Fruit fly (Drosophila melanogaster) Kc167 (cell line): ENCODE data around the gene RpL3.

ENCODE experiments used
- Myc ChIP-seq: fragments of >200 bp; optimal IDR thresholded peaks from 2 replicates; lab custom pipeline; 2017; ENCODE audit warnings: missing external identifiers
- Sin3A ChIP-seq: fragments of >200 bp; optimal IDR thresholded peaks from 2 replicates; lab custom pipeline; 2018; ENCODE audit warnings: missing external identifiers
- h ChIP-seq: fragments of >200 bp; optimal IDR thresholded peaks from 3 replicates; lab custom pipeline; 2018; ENCODE audit warnings: missing external identifiers
- insv ChIP-seq: fragments of >200 bp; optimal IDR thresholded peaks from 3 replicates; lab custom pipeline; 2018; ENCODE audit warnings: missing external identifiers
- psq ChIP-seq: fragments of >200 bp; optimal IDR thresholded peaks from 2 replicates; lab custom pipeline; 2017; ENCODE audit warnings: missing external identifiers
- ttk ChIP-seq: sonication (Bioruptor generic); optimal IDR thresholded peaks from 2 replicates; lab custom pipeline; 2017; ENCODE audit warnings: missing external identifiers

The RpL3 gene

DNA sequence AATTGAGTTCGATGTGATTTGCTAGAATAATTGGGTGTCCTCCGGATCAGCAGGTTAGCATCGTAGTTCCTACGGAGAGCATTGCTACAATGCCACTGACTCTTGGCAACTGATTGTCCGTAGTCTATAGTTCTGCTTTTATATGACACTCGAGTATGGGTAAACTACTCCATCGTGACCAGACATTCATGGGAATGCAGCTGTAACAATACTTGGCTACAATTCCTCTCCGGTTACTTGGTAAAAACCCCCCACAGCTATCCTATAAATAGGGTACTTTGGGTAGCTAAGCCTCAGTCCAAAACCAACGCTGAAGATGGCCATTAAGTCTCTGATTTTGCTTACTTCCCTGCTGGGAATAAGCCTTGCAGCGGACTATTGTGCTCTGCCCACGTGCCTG is 3.5 kb downstream of the RpL3 start, which contains the start of gene scpr-C:
Gene scpr-C (plus strand): TSS at position 301 of the 400 bp plus-strand sequence.
- TF ChIP-seq h (lab: Kevin White, UChicago) (no peak), ttk (lab: Kevin White, UChicago) (no peak), Sin3A (lab: Kevin White, UChicago) (no peak), psq (lab: Kevin White, UChicago) (no peak), Myc (lab: Kevin White, UChicago) (no peak), insv (no peak)

DNA sequence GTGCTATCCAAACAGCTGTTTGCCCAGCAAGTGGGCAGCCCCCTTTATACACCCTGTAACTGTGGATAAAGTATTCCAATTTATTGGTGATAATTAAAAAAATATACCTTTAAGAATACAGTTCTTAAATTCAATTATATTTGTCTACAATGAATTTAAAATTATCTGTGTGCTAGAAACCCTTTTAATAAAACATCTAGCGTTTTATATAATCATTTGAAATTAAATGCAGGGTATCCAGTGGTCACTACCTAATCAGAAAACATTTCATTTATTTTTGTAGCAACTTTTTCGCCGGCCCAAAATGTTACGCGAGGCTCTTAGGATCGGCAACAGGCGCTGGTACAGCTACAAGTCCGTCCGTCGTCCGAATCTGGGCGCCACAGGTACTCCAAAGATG is 4.8 kb downstream of the RpL3 start, which contains the start of gene CG17726:
Gene CG17726 (plus strand): TSS at position 267 of the 400 bp plus-strand sequence.
- TF ChIP-seq insv (no peak), psq (lab: Kevin White, UChicago) (no peak), h (lab: Kevin White, UChicago) (no peak), Sin3A (lab: Kevin White, UChicago) (no peak), ttk (lab: Kevin White, UChicago) (no peak), Myc (lab: Kevin White, UChicago) (no peak)

- TF ChIP-seq Sin3A (lab: Kevin White, UChicago) (no peak), h (lab: Kevin White, UChicago) (no peak), insv (no peak), ttk (lab: Kevin White, UChicago) (no peak), Myc (lab: Kevin White, UChicago) (no peak), psq (lab: Kevin White, UChicago) (no peak)
These were observed 8.7 kb downstream of the RpL3 start, which contains the start of gene GCC88 for dm6 chr3R:11230392-11230791. Gene GCC88 (minus strand): TSS chr3R:11230600.

dm6 chr3R:11231037-11231436 is 9.3 kb downstream of the RpL3 start:
- TF ChIP-seq ttk (lab: Kevin White, UChicago) (peak; percentile 67), Myc (lab: Kevin White, UChicago) (no peak)

DNA sequence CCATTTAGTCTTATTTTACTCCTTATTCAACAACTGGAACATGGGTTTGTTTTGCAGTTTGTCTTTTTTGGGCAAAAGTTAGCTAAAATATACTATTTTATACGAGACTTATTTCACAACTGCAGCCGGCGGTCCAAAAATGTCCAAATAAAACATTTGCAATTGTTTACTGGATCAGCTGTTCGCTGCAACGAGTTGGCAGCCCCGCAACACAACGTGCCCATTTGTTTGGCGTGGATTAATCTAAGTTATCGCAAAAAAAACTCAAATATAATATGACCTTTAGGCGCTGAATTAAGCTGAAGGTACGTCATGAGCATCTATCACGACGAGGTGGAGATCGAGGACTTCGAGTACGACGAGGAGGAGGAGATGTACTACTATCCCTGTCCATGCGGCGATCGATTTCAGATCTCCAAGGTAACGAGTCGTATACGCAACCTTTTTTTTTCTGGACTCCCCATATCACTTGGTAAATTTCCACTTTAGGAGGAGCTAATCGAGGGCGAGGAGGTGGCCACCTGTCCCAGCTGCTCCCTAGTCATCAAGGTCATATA is 10.1 kb downstream of the RpL3 start, which contains the start of the genes CG17187 and Dph3:
Gene CG17187 (minus strand): TSS at position 175 of the 557 bp plus-strand sequence.
Gene Dph3 (plus strand): TSS at position 208 of the 557 bp plus-strand sequence.
- TF ChIP-seq h (lab: Kevin White, UChicago) (no peak), ttk (lab: Kevin White, UChicago) (no peak), Sin3A (lab: Kevin White, UChicago) (no peak), insv (no peak), Myc (lab: Kevin White, UChicago) (no peak), psq (lab: Kevin White, UChicago) (no peak)

dm6 chr3R:11234918-11235371 is 13.3 kb downstream of the RpL3 start, which contains the start of the genes Arfip and CG17721:
Gene Arfip (minus strand): TSS chr3R:11235013.
Gene CG17721 (plus strand): TSS chr3R:11235140.
- TF ChIP-seq h (lab: Kevin White, UChicago), result no peak
- no peak for TF ChIP-seq Myc (lab: Kevin White, UChicago)
- no peak for TF ChIP-seq Sin3A (lab: Kevin White, UChicago)
- TF ChIP-seq psq (lab: Kevin White, UChicago), result no peak
- no peak for TF ChIP-seq ttk (lab: Kevin White, UChicago)
- TF ChIP-seq insv, result no peak

DNA sequence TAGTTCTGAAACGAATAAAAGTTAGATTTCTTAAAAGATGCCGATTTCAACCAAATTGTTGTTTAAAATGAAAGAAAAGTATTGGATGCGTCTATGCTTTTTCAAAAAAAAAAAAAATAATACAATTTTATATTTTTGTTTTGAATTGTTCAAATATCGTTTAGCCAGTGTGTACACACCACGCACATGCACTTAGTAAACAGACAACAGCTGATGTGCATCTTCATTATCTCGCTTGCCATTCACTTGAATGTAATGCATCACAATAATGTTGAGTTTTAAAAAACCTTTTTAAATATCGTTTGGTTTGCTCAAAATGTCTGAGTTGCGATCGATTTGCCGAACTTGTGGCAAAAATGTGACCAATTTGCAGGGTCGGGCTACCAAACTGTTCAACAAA is 14.3 kb downstream of the RpL3 start, which contains the start of gene CG31441:
Gene CG31441 (plus strand): TSS at position 246 of the 400 bp plus-strand sequence.
- TF ChIP-seq insv (no peak), Sin3A (lab: Kevin White, UChicago) (no peak), ttk (lab: Kevin White, UChicago) (no peak), psq (lab: Kevin White, UChicago) (no peak), Myc (lab: Kevin White, UChicago) (no peak), h (lab: Kevin White, UChicago) (no peak)

DNA sequence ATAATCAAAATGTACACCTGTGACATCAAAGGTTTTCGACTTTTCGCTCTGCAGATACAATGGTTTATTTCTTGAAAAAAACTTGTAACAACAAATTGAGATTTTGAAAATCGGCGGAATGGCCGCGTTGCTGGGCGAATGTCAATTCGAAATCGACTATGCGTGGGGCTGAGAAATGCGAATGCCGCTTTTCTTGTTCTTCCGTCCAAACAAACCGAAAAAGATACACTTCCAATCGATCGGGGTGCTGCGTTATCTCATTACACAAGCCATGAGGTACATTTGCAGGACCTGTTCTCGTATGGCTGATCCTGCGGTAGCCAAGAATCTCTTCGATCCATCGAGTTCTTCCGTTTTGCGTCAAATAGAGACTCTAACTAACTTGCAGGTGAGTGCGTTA is 15.9 kb downstream of the RpL3 start, which contains the start of gene CG31388:
Gene CG31388 (plus strand): TSS at position 218 of the 400 bp plus-strand sequence.
- TF ChIP-seq Myc (lab: Kevin White, UChicago) (no peak), h (lab: Kevin White, UChicago) (no peak), psq (lab: Kevin White, UChicago) (no peak), insv (no peak), Sin3A (lab: Kevin White, UChicago) (no peak), ttk (lab: Kevin White, UChicago) (no peak)

DNA sequence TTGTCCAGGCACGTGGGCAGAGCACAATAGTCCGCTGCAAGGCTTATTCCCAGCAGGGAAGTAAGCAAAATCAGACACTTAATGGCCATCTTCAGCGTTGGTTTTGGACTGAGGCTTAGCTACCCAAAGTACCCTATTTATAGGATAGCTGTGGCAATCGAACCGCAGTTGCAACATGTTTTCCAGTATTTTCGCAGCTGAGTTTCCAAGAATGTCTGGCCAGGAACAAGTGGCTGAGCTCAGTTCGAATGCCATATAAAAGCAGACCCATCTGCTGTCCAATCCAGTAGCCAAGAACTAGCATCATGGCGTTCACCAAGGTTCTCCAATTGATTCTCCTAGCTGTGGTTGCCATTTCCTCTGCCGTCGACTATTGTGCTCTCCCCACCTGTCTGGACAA is 19.2 kb downstream of the RpL3 start, which contains the start of the genes scpr-B and scpr-A:
Gene scpr-B (minus strand): TSS at position 101 of the 400 bp plus-strand sequence.
Gene scpr-A (plus strand): TSS at position 293 of the 400 bp plus-strand sequence.
- TF ChIP-seq insv (no peak), psq (lab: Kevin White, UChicago) (no peak), Sin3A (lab: Kevin White, UChicago) (no peak), ttk (lab: Kevin White, UChicago) (no peak)

DNA sequence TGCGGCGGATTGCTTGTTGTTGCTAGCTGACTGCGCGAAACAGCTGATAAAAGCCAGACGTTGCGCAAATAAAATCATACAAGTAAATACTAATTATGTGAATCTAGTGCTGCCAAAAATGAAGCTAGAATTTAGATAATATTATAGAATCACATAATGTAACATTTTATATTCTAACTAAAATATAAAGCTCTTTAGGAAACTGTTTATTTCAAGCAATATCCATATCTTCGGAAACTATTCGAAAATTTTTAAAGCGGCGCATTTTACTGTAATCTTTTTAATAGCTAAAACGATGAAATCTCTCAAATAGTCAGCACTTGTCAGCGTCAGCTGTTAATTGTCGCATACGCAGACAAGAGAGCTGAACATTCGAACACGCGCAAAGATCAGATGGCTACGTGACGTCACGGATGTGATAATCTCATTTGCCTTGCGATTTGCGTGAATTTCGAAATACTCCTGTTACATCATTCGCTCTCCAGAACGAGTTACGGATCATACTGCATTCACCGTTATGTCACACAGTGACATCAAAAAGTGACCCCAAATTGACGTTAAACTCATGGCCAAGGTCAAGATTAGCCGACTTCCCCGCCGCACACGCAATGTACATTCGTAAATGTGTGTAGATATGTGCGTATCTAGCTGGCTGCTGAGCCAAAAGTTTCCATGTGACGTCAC is 21.5 kb downstream of the RpL3 start:
- TF ChIP-seq Sin3A (lab: Kevin White, UChicago) (no peak), h (lab: Kevin White, UChicago) (no peak), insv (no peak), ttk (lab: Kevin White, UChicago) (no peak), psq (lab: Kevin White, UChicago) (no peak), Myc (lab: Kevin White, UChicago) (no peak)

DNA sequence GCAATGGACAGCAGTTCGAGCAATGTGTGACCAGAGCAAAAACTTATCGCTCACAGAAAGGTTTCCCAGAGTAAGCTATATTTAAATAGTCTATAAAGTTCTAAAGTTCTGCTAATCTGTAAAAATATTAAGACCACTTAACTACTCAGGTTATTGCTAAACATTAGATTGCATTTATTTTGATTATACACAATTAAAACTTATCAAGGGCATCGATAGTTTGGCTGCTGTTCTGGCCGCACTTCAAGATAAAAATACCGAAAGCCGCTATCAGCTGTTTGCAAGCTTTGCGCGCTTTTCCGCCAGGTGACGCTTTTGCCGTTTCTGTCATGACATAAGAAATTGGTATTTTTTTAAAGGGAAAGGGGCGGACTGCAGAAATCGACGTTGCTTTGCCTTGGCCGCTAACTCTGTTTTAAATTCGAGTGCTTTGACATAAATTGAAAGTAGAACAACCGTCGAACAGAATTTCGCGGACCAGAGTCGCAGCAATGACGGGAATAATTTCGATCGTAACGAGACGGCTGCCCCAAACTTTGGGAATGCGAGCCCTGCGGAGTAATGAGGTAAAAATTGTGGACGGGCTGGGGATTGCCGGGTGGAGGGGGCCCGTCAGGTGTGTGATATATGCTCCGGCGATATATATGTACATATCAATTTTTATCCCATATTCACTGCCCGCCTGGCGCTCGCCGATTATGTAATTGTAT is 22.4 kb downstream of the RpL3 start, which contains the start of the genes CG17734 and CG5214:
Gene CG17734 (minus strand): TSS at position 49 of the 710 bp plus-strand sequence.
Gene CG5214 (plus strand): TSS at position 352 of the 710 bp plus-strand sequence.
- TF ChIP-seq Sin3A (lab: Kevin White, UChicago) (peak; percentile 17), Myc (lab: Kevin White, UChicago) (no peak)
